Worm (Caenorhabditis elegans): Measurements from ENCODE around the gene ogr-2.

DNA sequence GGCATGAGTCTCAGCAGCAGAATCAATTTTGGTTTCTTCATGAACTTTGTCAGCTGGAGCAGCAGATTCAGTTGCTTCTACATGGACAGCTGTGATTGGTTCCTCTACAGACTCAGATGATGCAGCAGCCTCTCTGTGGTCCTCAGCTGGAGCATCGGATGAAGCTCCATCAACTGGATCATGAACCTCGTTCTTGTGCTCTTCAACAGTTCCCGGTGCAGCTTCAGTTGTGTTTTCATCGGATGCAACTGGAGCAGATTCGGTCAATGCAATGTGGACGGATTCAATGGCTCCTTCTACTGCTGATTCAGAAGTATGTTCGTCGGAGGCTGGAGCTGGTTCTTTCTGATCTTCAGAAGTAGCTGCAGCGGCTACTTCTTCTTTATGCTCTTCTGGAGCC lies 26.6 kb upstream of the ogr-2 start:
- TF ChIP-seq ztf-23 (GFP tag; IDR thresholded peaks at IDR 0.05) (no peak), med-1 (GFP tag; optimal IDR thresholded peaks at IDR 0.05; ENCODE audit: insufficient read depth) (no peak), flt-1 (GFP tag; IDR thresholded peaks at IDR 0.05) (no peak), cog-1 (tag; optimal IDR thresholded peaks at IDR 0.05) (no peak), ztf-29 (GFP tag; IDR thresholded peaks at IDR 0.05) (no peak)

Data from whole organism, midembryonic.